Worm (Caenorhabditis elegans) whole organism, early embryonic: ENCODE data around the gene F18H3.4.

Experiments
- F13C5.2 ChIP-seq: sonication (generic microtip); optimal IDR thresholded peaks from 2 replicates; lab custom pipeline; 2017; ENCODE audit warnings: mild to moderate bottlenecking, missing genetic modification characterization, inconsistent platforms, missing compliant biosample characterization
- aly-1 ChIP-seq: sonication (generic microtip); optimal IDR thresholded peaks from 2 replicates; lab custom pipeline; 2016; ENCODE audit warnings: missing genetic modification characterization, missing compliant biosample characterization
- ama-1 ChIP-seq: fragments of 150-350 bp; optimal IDR thresholded peaks from 2 replicates; lab custom pipeline; 2014
- ceh-13 ChIP-seq: fragments of 200-800 bp; sonication (Bioruptor generic); optimal IDR thresholded peaks from 2 replicates; lab custom pipeline; 2018; ENCODE audit warnings: mild to moderate bottlenecking, missing genetic modification characterization, missing compliant biosample characterization
- ceh-36 ChIP-seq: sonication (generic microtip); optimal IDR thresholded peaks from 2 replicates; lab custom pipeline; 2016; ENCODE audit warnings: missing genetic modification characterization, inconsistent platforms, missing compliant biosample characterization
- flt-1 ChIP-seq: fragments of 200-800 bp; sonication (Bioruptor generic); IDR thresholded peaks from 2 replicates; pipeline ENCODE4 v1.3.6; 2022; ENCODE audit warnings: missing genetic modification characterization, missing compliant biosample characterization
- pes-1 ChIP-seq: fragments of 200-800 bp; sonication (Bioruptor generic); IDR thresholded peaks from 2 replicates; pipeline ENCODE4 v1.3.6; 2022; ENCODE audit warnings: missing genetic modification reagents, missing genetic modification characterization, missing compliant biosample characterization
- scrt-1 ChIP-seq: fragments of 200-800 bp; sonication (Bioruptor generic); IDR thresholded peaks from 2 replicates; pipeline ENCODE4 v1.3.6; 2022; ENCODE audit warnings: missing genetic modification characterization, missing compliant biosample characterization
- sea-1 ChIP-seq: fragments of 200-800 bp; sonication (Bioruptor generic); conservative IDR thresholded peaks from 2 replicates; pipeline ENCODE4 v1.3.6; 2022; ENCODE audit warnings: missing genetic modification characterization, missing compliant biosample characterization
- tbx-11 ChIP-seq: fragments of 200-800 bp; sonication (Bioruptor generic); IDR thresholded peaks from 2 replicates; pipeline ENCODE4 v1.3.6; 2022; ENCODE audit warnings: missing genetic modification characterization, missing compliant biosample characterization
- tbx-37 ChIP-seq: fragments of 200-800 bp; sonication (Bioruptor generic); conservative IDR thresholded peaks from 2 replicates; pipeline ENCODE4 v1.3.6; 2022; ENCODE audit warnings: missing genetic modification reagents, missing genetic modification characterization, missing compliant biosample characterization

- TF ChIP-seq flt-1 (GFP tag; lab: Robert Waterston, UW): no peak
- TF ChIP-seq tbx-11 (GFP tag; lab: Robert Waterston, UW): no peak
- TF ChIP-seq ama-1: no peak
- TF ChIP-seq sea-1 (GFP tag; lab: Robert Waterston, UW): no peak
- no peak for TF ChIP-seq pes-1 (GFP tag; lab: Robert Waterston, UW)
- TF ChIP-seq ceh-36 (tag; lab: Kevin White, UChicago): no peak
- TF ChIP-seq ceh-13: no peak
- TF ChIP-seq tbx-37 (GFP tag; lab: Robert Waterston, UW): no peak
- TF ChIP-seq aly-1 (tag; lab: Kevin White, UChicago): no peak
- no peak for TF ChIP-seq F13C5.2 (tag; lab: Kevin White, UChicago)
- TF ChIP-seq scrt-1: no peak
Measured at ce11 chrX:13525094-13525493, 3.8 kb upstream of the F18H3.4 start.
